Fruit fly (Drosophila melanogaster) whole organism, larva: ENCODE data around the gene CG43292.
"Not testable (repeated sequence)": the region's sequence is repeated elsewhere in the genome, so short reads cannot be mapped to it uniquely, and the experiment has no call there.

Experiments
- noc ChIP-seq: fragments of 200-800 bp; sonication (Bioruptor generic); optimal IDR thresholded peaks from 3 replicates; lab custom pipeline; 2019; ENCODE audit warnings: missing biosample characterization, mild to moderate bottlenecking, missing genetic modification characterization, moderate library complexity

Gene CG43292

dm6 chr3L:7485667-7486066, 10.3 kb downstream of the CG43292 start, which contains the start of gene mthl6:
Gene mthl6, plus strand, starts transcription at chr3L:7485967.
- TF ChIP-seq noc (tag; lab: Kevin White, UChicago) = no peak

dm6 chr3L:7491564-7491963, 16.2 kb downstream of the CG43292 start, which contains the start of gene Cyp316a1:
Gene Cyp316a1, plus strand, starts transcription at chr3L:7491864.
- no peak for TF ChIP-seq noc (tag; lab: Kevin White, UChicago)

DNA sequence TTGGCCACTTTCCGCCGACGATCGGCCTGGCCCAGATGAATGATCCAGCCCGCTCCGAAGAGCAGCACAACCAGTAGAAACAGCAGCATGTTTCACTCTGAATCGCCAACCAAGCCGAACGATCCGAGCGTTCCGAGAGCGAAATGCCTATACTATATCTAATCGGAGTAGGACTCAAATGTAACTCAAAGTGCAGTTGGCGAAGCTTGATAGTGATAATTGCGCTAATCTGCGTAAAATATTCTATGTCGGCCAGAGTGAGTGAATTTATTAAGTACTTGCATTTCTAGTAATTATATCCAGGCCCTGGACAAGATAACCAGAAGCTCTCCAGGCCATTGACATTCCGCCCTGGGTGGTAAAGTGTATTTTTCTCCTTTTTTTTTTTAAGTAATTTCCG, 20.7 kb downstream of the CG43292 start, which contains the start of gene Cyp4d8:
Gene Cyp4d8, minus strand, starts transcription at position 101 of the 400 bp plus-strand sequence.
- TF ChIP-seq noc (tag; lab: Kevin White, UChicago) = no peak

DNA sequence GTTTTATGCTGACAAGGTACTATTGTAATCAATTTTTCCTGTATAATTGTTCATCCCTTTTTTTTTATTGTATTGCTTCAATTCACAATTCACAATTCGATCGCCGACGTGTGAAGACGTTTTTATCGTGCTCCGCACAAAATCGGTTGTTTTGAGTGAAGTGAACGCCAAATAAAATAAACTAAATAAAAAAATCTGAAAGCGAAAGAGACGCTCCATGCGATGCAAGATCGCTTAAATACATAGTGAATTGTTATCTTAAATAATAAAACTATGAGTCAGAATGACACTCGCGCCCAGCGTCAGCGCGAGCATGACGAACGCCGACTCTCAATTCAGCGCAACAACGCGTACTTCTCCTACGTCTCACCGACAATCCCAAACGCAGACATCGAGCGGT, 23.4 kb downstream of the CG43292 start, which contains the start of gene CG8539:
Gene CG8539, minus strand, starts transcription at position 101 of the 400 bp plus-strand sequence.
- not testable (repeated sequence) for TF ChIP-seq noc (tag; lab: Kevin White, UChicago)

DNA sequence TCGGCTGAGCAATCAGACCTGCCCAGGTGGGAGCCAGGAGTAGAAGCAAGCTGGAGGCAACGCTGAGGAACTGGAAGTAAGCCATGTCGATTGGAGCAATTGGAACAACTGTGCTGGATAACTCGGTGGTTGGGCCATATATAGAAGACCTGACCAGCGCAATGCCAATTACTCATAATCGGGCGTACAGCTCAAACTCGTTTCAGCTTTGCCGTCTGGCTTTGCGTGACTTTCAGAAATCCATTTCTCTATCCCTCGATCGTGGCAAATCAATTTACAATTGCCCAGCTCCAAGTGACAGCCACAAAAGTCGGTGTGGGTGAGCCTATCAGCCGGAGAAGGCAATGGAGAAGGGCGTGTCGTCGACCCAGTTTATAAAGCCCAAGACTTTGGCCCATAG, 30.7 kb downstream of the CG43292 start, which contains the start of gene CG7548:
Gene CG7548, minus strand, starts transcription at position 101 of the 400 bp plus-strand sequence.
- TF ChIP-seq noc (tag; lab: Kevin White, UChicago) = no peak

DNA sequence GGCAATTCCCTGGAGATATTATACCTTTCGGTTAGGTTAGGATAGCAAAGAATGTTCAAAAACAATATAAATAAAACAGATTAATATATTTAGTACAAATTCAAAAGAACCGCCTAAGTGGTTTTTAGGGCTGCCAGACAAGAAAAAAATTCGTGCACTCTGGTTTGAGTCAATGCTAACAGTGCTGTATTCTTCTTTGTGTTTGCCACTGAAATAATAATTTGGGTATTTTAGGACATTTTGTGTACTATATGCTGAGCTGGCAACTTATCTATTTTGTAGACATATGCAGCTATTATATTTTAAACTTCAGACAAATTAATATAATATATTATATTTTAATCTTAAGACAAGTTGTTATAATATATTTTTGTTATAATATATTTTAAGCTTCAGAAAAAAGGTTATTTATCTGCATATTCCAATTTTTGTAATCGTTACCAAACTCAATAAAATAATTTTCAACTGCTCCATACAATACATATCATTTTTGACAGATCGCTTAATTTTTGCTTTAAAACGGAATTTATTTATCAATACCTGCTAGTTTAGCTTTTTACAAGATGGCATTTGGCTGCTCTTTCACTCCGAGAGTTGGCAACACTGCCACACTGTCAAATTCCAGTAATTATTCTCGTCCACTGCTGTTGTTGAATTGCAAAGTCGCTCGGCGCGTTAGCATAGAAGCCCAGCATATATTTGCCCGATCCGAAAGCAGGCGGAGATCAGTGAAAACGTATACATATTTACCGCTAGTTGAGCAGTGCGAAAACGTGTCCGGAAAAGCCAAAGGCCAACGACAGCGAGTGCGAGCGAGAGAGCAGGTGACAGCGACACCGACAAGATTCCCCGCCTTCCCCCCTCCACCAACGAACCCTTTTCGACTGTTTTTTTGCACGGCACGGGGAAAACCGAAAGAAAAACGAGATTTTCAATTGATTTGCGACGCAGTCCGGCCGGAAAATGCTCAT, 35.3 kb downstream of the CG43292 start, which contains the start of gene CG7546:
Gene CG7546, plus strand, starts transcription at position 573 of the 971 bp plus-strand sequence.
- TF ChIP-seq noc (tag; lab: Kevin White, UChicago) = peak; percentile 4

DNA sequence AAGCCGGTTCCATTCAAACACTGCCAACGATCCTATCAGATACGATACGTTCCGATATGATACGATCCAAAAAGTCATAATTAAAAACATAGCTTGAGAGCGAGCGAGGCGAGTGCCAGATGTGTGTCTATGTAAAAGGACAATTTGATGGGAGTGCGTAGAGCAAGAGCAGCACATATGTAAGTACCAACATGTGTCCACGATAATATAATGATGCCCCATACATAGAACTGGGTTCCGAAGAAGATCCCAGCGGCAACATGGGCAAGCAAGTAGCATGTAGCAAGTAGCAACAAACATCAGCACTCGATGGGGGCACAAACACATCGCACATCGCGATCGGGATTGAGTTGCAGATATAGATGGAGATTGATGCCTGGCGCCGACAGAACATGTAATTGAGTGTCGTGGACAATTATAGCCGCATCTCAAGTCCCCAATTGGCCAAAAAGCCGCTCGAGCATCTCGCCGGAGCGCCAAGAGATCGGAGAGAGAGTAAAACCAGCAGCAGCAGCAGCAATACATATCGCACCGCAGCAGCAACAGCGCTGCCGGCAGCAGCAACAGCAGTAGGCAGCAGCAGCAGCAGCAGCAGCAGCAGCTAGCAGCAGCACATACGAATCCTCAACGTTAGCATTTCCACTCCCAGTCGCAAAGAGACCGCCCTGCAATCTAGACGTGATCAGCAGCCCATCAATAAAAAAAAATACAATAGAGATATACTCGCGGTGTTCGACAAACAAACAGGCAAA, 43.2 kb downstream of the CG43292 start, which contains the start of gene ltl:
Gene ltl, plus strand, starts transcription at position 647 of the 752 bp plus-strand sequence.
- no peak for TF ChIP-seq noc (tag; lab: Kevin White, UChicago)

DNA sequence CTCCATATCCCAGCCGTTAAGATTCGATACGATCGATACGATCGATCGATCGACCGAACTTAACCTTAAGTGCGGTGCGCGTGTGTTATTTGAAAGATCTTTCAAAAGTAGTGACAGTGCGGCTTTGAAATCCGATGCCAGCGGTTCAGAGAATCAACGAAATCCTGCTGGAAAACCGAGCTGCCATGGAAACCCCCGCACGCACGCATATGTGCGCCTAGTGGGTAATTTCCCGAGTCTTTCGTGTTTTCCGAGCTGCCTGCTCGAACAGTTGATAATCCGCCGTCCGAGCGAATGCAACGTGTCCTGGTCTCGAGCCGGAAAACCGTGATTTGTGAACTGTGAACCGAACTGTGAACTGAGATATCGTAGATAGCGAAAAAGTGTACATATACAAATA, 43.8 kb downstream of the CG43292 start:
- no peak for TF ChIP-seq noc (tag; lab: Kevin White, UChicago)

DNA sequence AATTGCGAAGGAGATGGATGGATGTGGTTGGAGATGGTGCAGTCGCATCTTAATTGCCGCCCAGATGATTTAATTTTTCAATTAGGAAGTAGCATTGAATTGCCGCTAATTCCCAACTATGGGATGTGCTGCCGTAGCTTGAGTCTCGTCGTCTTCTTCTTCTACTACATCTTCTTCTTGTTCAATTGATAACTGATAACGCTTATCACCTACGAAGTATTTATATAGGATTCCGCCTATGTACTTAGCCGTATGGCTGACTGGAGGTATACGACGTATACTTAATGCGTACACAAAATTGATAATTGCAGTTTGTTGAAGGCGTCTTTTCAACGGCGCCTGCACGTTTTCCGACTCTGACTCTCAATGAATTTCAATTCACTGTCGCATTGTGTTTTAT, 45.2 kb downstream of the CG43292 start:
- no peak for TF ChIP-seq noc (tag; lab: Kevin White, UChicago)

DNA sequence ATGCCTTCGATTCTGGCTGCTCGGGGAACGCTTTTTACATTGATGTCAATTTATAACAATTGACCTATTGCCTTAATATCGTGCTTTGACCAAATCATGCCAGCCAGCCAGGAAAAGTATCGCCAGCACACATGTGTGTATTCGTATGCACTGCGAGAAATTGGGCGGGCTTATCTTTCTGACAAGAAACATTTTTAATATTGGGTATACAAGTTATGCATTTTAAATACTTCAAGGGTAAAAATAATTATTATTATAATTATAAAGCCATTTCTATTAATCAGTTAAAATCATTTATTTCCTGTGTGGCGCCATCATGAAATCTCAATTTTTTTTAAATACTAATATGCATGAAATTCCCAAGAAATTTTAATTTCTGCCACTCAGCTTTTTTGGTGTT, 46.5 kb downstream of the CG43292 start:
- no peak for TF ChIP-seq noc (tag; lab: Kevin White, UChicago)
